Fruit fly (Drosophila melanogaster): ENCODE measurements around the gene CG14106.

dm6 chr3L:13452281-13452680 lies 26.8 kb upstream of the CG14106 start:
- TF ChIP-seq Sin3A (optimal IDR thresholded peaks at IDR 0.05) (no peak), da (GFP tag; optimal IDR thresholded peaks at IDR 0.05) (no peak), CG17568 (GFP tag; optimal IDR thresholded peaks at IDR 0.05) (no peak)
